2 worm cellular contexts compared by ENCODE assay signal in genomic region chrV:11314025-11314880, ce11.
A peak's percentile ranks its signal among the peaks of the same experiment; 100 is the strongest.
TF ChIP-seq lines count a peak whose summit lies in the region.

No protein-coding gene starts in this region.

TF ChIP-seq in whole organism, L1 larva, 84 proteins besides CTCF, POLR2A, EP300 and RAD21 (continued from another document):
- TF ChIP-seq zip-4 (GFP tag; optimal IDR thresholded peaks at IDR 0.05; lab: Kevin White, UChicago) (peak; percentile 51), ztf-11 (tag; optimal IDR thresholded peaks at IDR 0.05; lab: Kevin White, UChicago) (peak in 1 of 2 experiments; percentile 80), mep-1 (tag; optimal IDR thresholded peaks at IDR 0.05; lab: Kevin White, UChicago) (peak; percentile 82), dpl-1 (GFP tag; optimal IDR thresholded peaks at IDR 0.05; lab: Kevin White, UChicago) (peak; percentile 16 to 52 (median 33)), efl-1 (optimal IDR thresholded peaks at IDR 0.05; lab: Kevin White, UChicago) (peak; percentile 50 to 63), efl-1 (GFP tag; optimal IDR thresholded peaks at IDR 0.05 in 1 of 2; lab: Kevin White, UChicago) (peak; percentile 41 to 94), nhr-47 (tag; optimal IDR thresholded peaks at IDR 0.05; lab: Kevin White, UChicago) (peak; percentile 75), lin-39 (tag; optimal IDR thresholded peaks at IDR 0.05; lab: Kevin White, UChicago) (peak; percentile 32), unc-130 (tag; optimal IDR thresholded peaks at IDR 0.05; lab: Kevin White, UChicago) (peak; percentile 56), sox-4 (tag; optimal IDR thresholded peaks at IDR 0.05; lab: Kevin White, UChicago) (peak; percentile 16), Y116A8C.19 (tag; optimal IDR thresholded peaks at IDR 0.05; lab: Kevin White, UChicago; ENCODE audit: borderline replicate concordance) (no peak), aha-1 (tag; optimal IDR thresholded peaks at IDR 0.05; lab: Kevin White, UChicago) (no peak), lir-3 (tag; optimal IDR thresholded peaks at IDR 0.05; lab: Kevin White, UChicago; ENCODE audit: poor library complexity) (peak; percentile 48), F16B12.6 (tag; optimal IDR thresholded peaks at IDR 0.05; lab: Kevin White, UChicago) (peak; percentile 3), C16A3.4 (tag; optimal IDR thresholded peaks at IDR 0.05; lab: Kevin White, UChicago) (peak; percentile 81), fos-1 (tag; optimal IDR thresholded peaks at IDR 0.05; lab: Kevin White, UChicago) (peak; percentile 60), lin-15B (tag; optimal IDR thresholded peaks at IDR 0.05; lab: Kevin White, UChicago) (no peak), nhr-12 (tag; optimal IDR thresholded peaks at IDR 0.05; lab: Kevin White, UChicago) (no peak), nhr-71 (tag; optimal IDR thresholded peaks at IDR 0.05; lab: Kevin White, UChicago) (peak; percentile 80), zag-1 (tag; optimal IDR thresholded peaks at IDR 0.05; lab: Kevin White, UChicago) (no peak), aly-2 (tag; optimal IDR thresholded peaks at IDR 0.05; lab: Kevin White, UChicago) (peak; percentile 25), fkh-4 (tag; optimal IDR thresholded peaks at IDR 0.05; lab: Kevin White, UChicago; ENCODE audit: borderline replicate concordance) (no peak)

TF ChIP-seq in whole organism, young adult, 124 proteins besides CTCF, POLR2A, EP300 and RAD21 (continued from another document):
- TF ChIP-seq ztf-28 (GFP tag; IDR thresholded peaks at IDR 0.05; lab: Robert Waterston, UW) (peak; percentile 95), egrh-3 (GFP tag; IDR thresholded peaks at IDR 0.05; lab: Robert Waterston, UW) (peak; percentile 73), nhr-80 (tag; optimal IDR thresholded peaks at IDR 0.05; lab: Kevin White, UChicago) (peak; percentile 80), F23B12.7 (tag; optimal IDR thresholded peaks at IDR 0.05; lab: Kevin White, UChicago; ENCODE audit: insufficient read depth) (peak; percentile 92), hrde-1 (tag; optimal IDR thresholded peaks at IDR 0.05; lab: Kevin White, UChicago; ENCODE audit: borderline replicate concordance) (peak; percentile 94), B0261.1 (tag; optimal IDR thresholded peaks at IDR 0.05; lab: Kevin White, UChicago) (peak; percentile 100), nhr-179 (tag; optimal IDR thresholded peaks at IDR 0.05; lab: Kevin White, UChicago) (peak; percentile 83), rcor-1 (GFP tag; IDR thresholded peaks at IDR 0.05; lab: Robert Waterston, UW) (peak; percentile 95), ekl-4 (GFP tag; IDR thresholded peaks at IDR 0.05; lab: Robert Waterston, UW) (peak; percentile 95), ztf-3 (GFP tag; optimal IDR thresholded peaks at IDR 0.05; lab: Kevin White, UChicago) (peak; percentile 92), ztf-26 (tag; optimal IDR thresholded peaks at IDR 0.05; lab: Kevin White, UChicago) (peak; percentile 95), die-1 (tag; optimal IDR thresholded peaks at IDR 0.05; lab: Kevin White, UChicago) (peak; percentile 98), let-526 (GFP tag; IDR thresholded peaks at IDR 0.05; lab: Robert Waterston, UW) (peak; percentile 97), ztf-18 (tag; optimal IDR thresholded peaks at IDR 0.05; lab: Kevin White, UChicago) (peak; percentile 88), hsf-1 (GFP tag; IDR thresholded peaks at IDR 0.05; lab: Robert Waterston, UW) (peak; percentile 78)
